Fruit fly (Drosophila melanogaster) whole organism, wandering third instar larva: ENCODE measurements around the gene MED17.
A peak's percentile ranks its signal among the peaks of the same experiment; 100 is the strongest.

Source experiments
- Abd-B ChIP-seq: fragments of >200 bp; optimal IDR thresholded peaks from 2 replicates; lab custom pipeline; 2017; ENCODE audit warnings: missing biosample characterization, missing genetic modification characterization
- CG32264 ChIP-seq: fragments of 200-800 bp; sonication (Bioruptor generic); optimal IDR thresholded peaks from 2 replicates; lab custom pipeline; 2016; ENCODE audit warnings: missing biosample characterization, missing genetic modification characterization
- CG9705 ChIP-seq: fragments of 200-800 bp; sonication (Bioruptor generic); optimal IDR thresholded peaks from 2 replicates; lab custom pipeline; 2018; ENCODE audit warnings: missing biosample characterization, mild to moderate bottlenecking, missing genetic modification characterization
- CrebA ChIP-seq: fragments of 200-800 bp; sonication (Bioruptor generic); optimal IDR thresholded peaks from 2 replicates; lab custom pipeline; 2016; ENCODE audit warnings: missing biosample characterization, mild to moderate bottlenecking, missing genetic modification characterization, borderline replicate concordance
- Dfd ChIP-seq: fragments of >200 bp; optimal IDR thresholded peaks from 2 replicates; lab custom pipeline; 2017; ENCODE audit warnings: missing biosample characterization, missing genetic modification characterization
- Dif ChIP-seq: fragments of 200-275, 200-300 bp; sonication (Bioruptor generic); optimal IDR thresholded peaks from 2 replicates; lab custom pipeline; 2018; ENCODE audit warnings: missing biosample characterization, missing genetic modification characterization; ENCODE audit not compliant: partially characterized antibody
- GATAd ChIP-seq: sonication (Bioruptor generic); optimal IDR thresholded peaks from 2 replicates; lab custom pipeline; 2016; ENCODE audit warnings: missing biosample characterization, missing genetic modification characterization
- HLH106 ChIP-seq: fragments of 200-800 bp; optimal IDR thresholded peaks from 3 replicates; lab custom pipeline; 2019; ENCODE audit warnings: missing biosample characterization, mild to moderate bottlenecking, missing genetic modification characterization, moderate library complexity
- Hnf4 ChIP-seq: fragments of 200-800 bp; sonication (Bioruptor generic); optimal IDR thresholded peaks from 2 replicates; lab custom pipeline; 2016; ENCODE audit warnings: missing biosample characterization, mild to moderate bottlenecking, missing genetic modification characterization
- Hr78 ChIP-seq: fragments of >200 bp; optimal IDR thresholded peaks from 2 replicates; lab custom pipeline; 2017; ENCODE audit warnings: missing biosample characterization, missing genetic modification characterization
- Hr83 ChIP-seq: fragments of 200-300 bp; sonication (Bioruptor generic); optimal IDR thresholded peaks from 2 replicates; lab custom pipeline; 2016; ENCODE audit warnings: missing biosample characterization, mild to moderate bottlenecking, missing genetic modification characterization, moderate library complexity; ENCODE audit not compliant: poor library complexity, severe bottlenecking
- Jra ChIP-seq: sonication (Bioruptor generic); optimal IDR thresholded peaks from 2 replicates; lab custom pipeline; 2016; ENCODE audit warnings: missing biosample characterization, missing genetic modification characterization
- Myc ChIP-seq: fragments of >200 bp; optimal IDR thresholded peaks from 2 replicates; lab custom pipeline; 2017
- N ChIP-seq: fragments of >200 bp; optimal IDR thresholded peaks from 2 replicates; lab custom pipeline; 2018; ENCODE audit warnings: missing biosample characterization, missing external identifiers, missing genetic modification characterization
- OdsH ChIP-seq: fragments of 200-800 bp; sonication (Bioruptor generic); optimal IDR thresholded peaks from 2 replicates; lab custom pipeline; 2016; ENCODE audit warnings: missing biosample characterization, mild to moderate bottlenecking, missing genetic modification characterization
- Rel ChIP-seq, 2 experiments: fragments of 200-800 bp; sonication (Bioruptor generic) in 1 of 2; optimal IDR thresholded peaks; 2 replicates in 1 of 2; 3 replicates in 1 of 2; lab custom pipeline; 2016 to 2019; ENCODE audit warnings: mild to moderate bottlenecking in 2 of 2, missing biosample characterization in 2 of 2, missing genetic modification characterization in 2 of 2, moderate library complexity in 1 of 2
- Sp1 ChIP-seq: fragments of 200-800 bp; sonication (Bioruptor generic); optimal IDR thresholded peaks from 3 replicates; lab custom pipeline; 2019; ENCODE audit warnings: missing biosample characterization, mild to moderate bottlenecking, missing genetic modification characterization, moderate library complexity
- Vsx2 ChIP-seq: fragments of 200-300, 225-300 bp; sonication (Bioruptor generic); optimal IDR thresholded peaks from 2 replicates; lab custom pipeline; 2018; ENCODE audit warnings: missing biosample characterization, missing genetic modification characterization; ENCODE audit not compliant: partially characterized antibody
- br ChIP-seq: fragments of 200-800 bp; sonication (Bioruptor generic); optimal IDR thresholded peaks from 2 replicates; lab custom pipeline; 2016; ENCODE audit warnings: missing biosample characterization, missing genetic modification characterization
- dl ChIP-seq, 2 experiments: fragments of 175-275, 200-275 bp in 1 of 2; fragments of 200-275 bp in 1 of 2; sonication (Bioruptor generic); optimal IDR thresholded peaks; lab custom pipeline; 2018; ENCODE audit warnings: mild to moderate bottlenecking in 2 of 2, missing biosample characterization in 2 of 2, missing genetic modification characterization in 2 of 2, moderate library complexity in 2 of 2; ENCODE audit not compliant: partially characterized antibody in 2 of 2, insufficient read depth in 1 of 2
- dmrt93B ChIP-seq: fragments of 200-800 bp; sonication (Bioruptor generic); optimal IDR thresholded peaks from 2 replicates; lab custom pipeline; 2018; ENCODE audit warnings: missing biosample characterization, mild to moderate bottlenecking, missing genetic modification characterization
- dsf ChIP-seq: sonication (Bioruptor generic); optimal IDR thresholded peaks from 2 replicates; lab custom pipeline; 2016; ENCODE audit warnings: missing biosample characterization, missing genetic modification characterization, borderline replicate concordance
- ey ChIP-seq: fragments of 200-800 bp; sonication (Bioruptor generic); optimal IDR thresholded peaks from 2 replicates; lab custom pipeline; 2016; ENCODE audit warnings: missing biosample characterization, missing genetic modification characterization
- foxo ChIP-seq, 2 experiments: fragments of 200-800 bp; sonication (Bioruptor generic); optimal IDR thresholded peaks; 2 replicates in 1 of 2; 3 replicates in 1 of 2; lab custom pipeline; 2016 to 2017; ENCODE audit warnings: missing biosample characterization in 2 of 2, missing genetic modification characterization in 2 of 2
- fru ChIP-seq: fragments of 200-800 bp; sonication (Bioruptor generic); optimal IDR thresholded peaks from 3 replicates; lab custom pipeline; 2016; ENCODE audit warnings: missing biosample characterization, mild to moderate bottlenecking, missing genetic modification characterization
- h ChIP-seq: fragments of 200-800 bp; sonication (Bioruptor generic); optimal IDR thresholded peaks from 3 replicates; lab custom pipeline; 2016; ENCODE audit warnings: missing biosample characterization, mild to moderate bottlenecking, missing genetic modification characterization
- jim ChIP-seq: fragments of 175-275, 200-325 bp; sonication (Bioruptor generic); optimal IDR thresholded peaks from 2 replicates; lab custom pipeline; 2016; ENCODE audit warnings: missing biosample characterization, mild to moderate bottlenecking, missing genetic modification characterization
- lola ChIP-seq: fragments of >200 bp; optimal IDR thresholded peaks from 2 replicates; lab custom pipeline; 2017; ENCODE audit warnings: missing biosample characterization, missing genetic modification characterization
- pan ChIP-seq: fragments of >200 bp; optimal IDR thresholded peaks from 2 replicates; lab custom pipeline; 2017
- psq ChIP-seq: fragments of 200-800 bp; sonication (Bioruptor generic); optimal IDR thresholded peaks from 3 replicates; lab custom pipeline; 2017; ENCODE audit warnings: missing biosample characterization, mild to moderate bottlenecking, missing genetic modification characterization, moderate library complexity
- rgr ChIP-seq: fragments of 200-800 bp; sonication (Bioruptor generic); optimal IDR thresholded peaks from 3 replicates; lab custom pipeline; 2016; ENCODE audit warnings: missing biosample characterization, mild to moderate bottlenecking, missing genetic modification characterization
- sage ChIP-seq: fragments of 200-800 bp; sonication (Bioruptor generic); optimal IDR thresholded peaks from 2 replicates; lab custom pipeline; 2016; ENCODE audit warnings: missing biosample characterization, mild to moderate bottlenecking, missing genetic modification characterization
- sv ChIP-seq: fragments of 200-800 bp; sonication (Bioruptor generic); optimal IDR thresholded peaks from 3 replicates; lab custom pipeline; 2016; ENCODE audit warnings: missing biosample characterization, missing genetic modification characterization
- tai ChIP-seq: sonication (Bioruptor generic); optimal IDR thresholded peaks from 2 replicates; lab custom pipeline; 2016; ENCODE audit warnings: missing biosample characterization, missing genetic modification characterization
- woc ChIP-seq: sonication (Bioruptor generic); optimal IDR thresholded peaks from 2 replicates; lab custom pipeline; 2016; ENCODE audit warnings: missing biosample characterization, mild to moderate bottlenecking, missing genetic modification characterization

The MED17 gene

dm6 chr3R:18168929-18169350 lies 19.9 kb upstream of the MED17 start:
- peak; percentile 29 for TF ChIP-seq rgr (GFP tag; lab: Kevin White, UChicago)
- no peak for TF ChIP-seq pan
- peak; percentile 19 for TF ChIP-seq h (GFP tag; lab: Kevin White, UChicago)
- TF ChIP-seq Vsx2 (GFP tag; lab: Kevin White, UChicago), result no peak
- peak in 1 of 2 experiments; percentile 50 for TF ChIP-seq foxo (GFP tag; optimal IDR thresholded peaks at IDR 0.05; lab: Kevin White, UChicago)
- TF ChIP-seq ey (GFP tag; lab: Kevin White, UChicago), result peak; percentile 33
- peak; percentile 44 for TF ChIP-seq Hnf4
- no peak for TF ChIP-seq br (GFP tag; lab: Kevin White, UChicago)
- TF ChIP-seq HLH106 (tag; lab: Kevin White, UChicago), result peak; percentile 25
- TF ChIP-seq fru (GFP tag; lab: Kevin White, UChicago), result peak; percentile 25

dm6 chr3R:18169982-18170531 lies 18.8 kb upstream of the MED17 start:
- TF ChIP-seq Myc (no peak), OdsH (GFP tag; lab: Kevin White, UChicago) (no peak), Dif (GFP tag; lab: Kevin White, UChicago) (peak; percentile 63), woc (GFP tag; lab: Kevin White, UChicago) (no peak), dl (GFP tag; optimal IDR thresholded peaks at IDR 0.05; lab: Kevin White, UChicago; ENCODE audit: insufficient read depth in 1 of 2, partially characterized antibody in 2 of 2) (peak in 1 of 2 experiments; percentile 35)

- peak; percentile 7 for TF ChIP-seq CG32264 (GFP tag; lab: Kevin White, UChicago)
- no peak for TF ChIP-seq Jra (GFP tag; lab: Kevin White, UChicago)
- TF ChIP-seq jim (GFP tag; lab: Kevin White, UChicago), result no peak
- TF ChIP-seq GATAd (GFP tag; lab: Kevin White, UChicago), result no peak
- no peak for TF ChIP-seq pan
- TF ChIP-seq CG9705 (GFP tag; lab: Kevin White, UChicago), result peak; percentile 65
- peak; percentile 73 for TF ChIP-seq HLH106 (tag; lab: Kevin White, UChicago)
- TF ChIP-seq Rel (GFP tag; optimal IDR thresholded peaks at IDR 0.05; lab: Kevin White, UChicago), result no peak
- TF ChIP-seq Rel (tag; optimal IDR thresholded peaks at IDR 0.05; lab: Kevin White, UChicago), result no peak
- TF ChIP-seq dl (GFP tag; optimal IDR thresholded peaks at IDR 0.05; lab: Kevin White, UChicago; ENCODE audit: insufficient read depth in 1 of 2, partially characterized antibody in 2 of 2), result no peak
- TF ChIP-seq N, result no peak
- TF ChIP-seq Myc, result no peak
- no peak for TF ChIP-seq Dif (GFP tag; lab: Kevin White, UChicago)
- TF ChIP-seq dsf (GFP tag; lab: Kevin White, UChicago), result no peak
- TF ChIP-seq dmrt93B (GFP tag; lab: Kevin White, UChicago), result peak; percentile 51
- peak; percentile 78 for TF ChIP-seq h (GFP tag; lab: Kevin White, UChicago)
- TF ChIP-seq foxo (GFP tag; optimal IDR thresholded peaks at IDR 0.05; lab: Kevin White, UChicago), result peak in 1 of 2 experiments; percentile 77
- TF ChIP-seq Sp1 (GFP tag; lab: Kevin White, UChicago), result no peak
- TF ChIP-seq fru (GFP tag; lab: Kevin White, UChicago), result peak; percentile 82
- TF ChIP-seq CrebA (GFP tag; lab: Kevin White, UChicago), result no peak
- no peak for TF ChIP-seq Dfd
- TF ChIP-seq Hr78 (GFP tag; lab: Kevin White, UChicago), result no peak
- no peak for TF ChIP-seq sage (GFP tag; lab: Kevin White, UChicago)
- peak; percentile 50 for TF ChIP-seq woc (GFP tag; lab: Kevin White, UChicago)
- TF ChIP-seq br (GFP tag; lab: Kevin White, UChicago), result peak; percentile 68
- TF ChIP-seq ey (GFP tag; lab: Kevin White, UChicago), result peak; percentile 78
- TF ChIP-seq OdsH (GFP tag; lab: Kevin White, UChicago), result peak; percentile 78
- no peak for TF ChIP-seq tai (GFP tag; lab: Kevin White, UChicago)
- TF ChIP-seq Abd-B, result no peak
- TF ChIP-seq sv, result peak; percentile 93
- TF ChIP-seq psq (GFP tag; lab: Kevin White, UChicago), result no peak
- TF ChIP-seq Vsx2 (GFP tag; lab: Kevin White, UChicago), result no peak
- TF ChIP-seq rgr (GFP tag; lab: Kevin White, UChicago), result no peak
- no peak for TF ChIP-seq lola
- no peak for TF ChIP-seq Hr83 (GFP tag; lab: Kevin White, UChicago)
Measured at dm6 chr3R:18171983-18172967, 16.6 kb upstream of the MED17 start.
